Worm (Caenorhabditis elegans) whole organism, L1 larva: ENCODE measurements around the gene oac-51.

ENCODE experiments used
- ama-1 ChIP-seq: fragments of 150-350 bp; optimal IDR thresholded peaks from 2 replicates; lab custom pipeline; 2014
- blmp-1 ChIP-seq: fragments of 150-350 bp; optimal IDR thresholded peaks from 2 replicates; lab custom pipeline; 2014; ENCODE audit warnings: missing biosample characterization, missing genetic modification characterization
- elt-2 ChIP-seq: sonication (generic microtip); optimal IDR thresholded peaks from 2 replicates; lab custom pipeline; 2016; ENCODE audit warnings: missing genetic modification characterization, mild to moderate bottlenecking, inconsistent platforms, missing compliant biosample characterization, missing genetic modification reagents
- elt-3 ChIP-seq, 6 experiments: fragments of 150-350 bp in 1 of 6; sonication (generic microtip); optimal IDR thresholded peaks; 2 replicates each; lab custom pipeline; 2017 to 2018; ENCODE audit warnings: missing biosample characterization in 6 of 6, missing genetic modification characterization in 6 of 6, inconsistent platforms in 1 of 6
- hlh-4 ChIP-seq: sonication (generic microtip); optimal IDR thresholded peaks from 2 replicates; lab custom pipeline; 2016; ENCODE audit warnings: mild to moderate bottlenecking, missing genetic modification characterization, missing compliant biosample characterization
- lin-14 ChIP-seq: fragments of 200-800 bp; sonication (Bioruptor generic); optimal IDR thresholded peaks from 2 replicates; lab custom pipeline; 2018; ENCODE audit warnings: mild to moderate bottlenecking, missing genetic modification characterization, moderate library complexity, missing compliant biosample characterization
- lir-3 ChIP-seq: sonication (generic microtip); optimal IDR thresholded peaks from 2 replicates; lab custom pipeline; 2016; ENCODE audit warnings: mild to moderate bottlenecking, missing genetic modification characterization, moderate library complexity, missing compliant biosample characterization; ENCODE audit not compliant: poor library complexity
- mef-2 ChIP-seq: fragments of 150-350 bp; optimal IDR thresholded peaks from 2 replicates; lab custom pipeline; 2014; ENCODE audit warnings: missing biosample characterization, missing genetic modification characterization
- nhr-237 ChIP-seq: fragments of 150-350 bp; optimal IDR thresholded peaks from 2 replicates; lab custom pipeline; 2014; ENCODE audit warnings: missing biosample characterization, missing genetic modification characterization
- rnt-1 ChIP-seq: sonication (generic microtip); optimal IDR thresholded peaks from 2 replicates; lab custom pipeline; 2016; ENCODE audit warnings: mild to moderate bottlenecking, missing genetic modification characterization, moderate library complexity, missing compliant biosample characterization
- tbx-2 ChIP-seq: sonication (generic microtip); optimal IDR thresholded peaks from 2 replicates; lab custom pipeline; 2016; ENCODE audit warnings: missing genetic modification characterization, missing compliant biosample characterization
- unc-130 ChIP-seq: fragments of 150-350 bp; optimal IDR thresholded peaks from 2 replicates; lab custom pipeline; 2017; ENCODE audit warnings: missing biosample characterization, missing genetic modification characterization, inconsistent platforms
- ztf-4 ChIP-seq: fragments of 150-350 bp; optimal IDR thresholded peaks from 2 replicates; lab custom pipeline; 2014; ENCODE audit warnings: missing biosample characterization, missing genetic modification characterization

- no peak for TF ChIP-seq ztf-4 (tag; lab: Kevin White, UChicago)
- TF ChIP-seq lin-14 (GFP tag; lab: Kevin White, UChicago): no peak
- no peak for TF ChIP-seq ama-1 (lab: Kevin White, UChicago)
- no peak for TF ChIP-seq tbx-2 (tag; lab: Kevin White, UChicago)
- TF ChIP-seq rnt-1 (tag; lab: Kevin White, UChicago): no peak
- no peak for TF ChIP-seq mef-2 (tag; lab: Kevin White, UChicago)
- no peak for TF ChIP-seq unc-130 (tag; lab: Kevin White, UChicago)
- TF ChIP-seq nhr-237: no peak
- TF ChIP-seq blmp-1 (tag; lab: Kevin White, UChicago): no peak
- TF ChIP-seq lir-3: no peak
- no peak for TF ChIP-seq elt-3 (tag; optimal IDR thresholded peaks at IDR 0.05; lab: Kevin White, UChicago)
- TF ChIP-seq hlh-4 (tag; lab: Kevin White, UChicago): no peak
- no peak for TF ChIP-seq elt-2
Observed at ce11 chrIV:4356879-4357278, 20.3 kb downstream of the oac-51 start, which contains the start of gene W03B1.9.
